Fruit fly (Drosophila melanogaster): Measurements from ENCODE around the gene Ugt303A1.

Ugt303A1 gene

DNA sequence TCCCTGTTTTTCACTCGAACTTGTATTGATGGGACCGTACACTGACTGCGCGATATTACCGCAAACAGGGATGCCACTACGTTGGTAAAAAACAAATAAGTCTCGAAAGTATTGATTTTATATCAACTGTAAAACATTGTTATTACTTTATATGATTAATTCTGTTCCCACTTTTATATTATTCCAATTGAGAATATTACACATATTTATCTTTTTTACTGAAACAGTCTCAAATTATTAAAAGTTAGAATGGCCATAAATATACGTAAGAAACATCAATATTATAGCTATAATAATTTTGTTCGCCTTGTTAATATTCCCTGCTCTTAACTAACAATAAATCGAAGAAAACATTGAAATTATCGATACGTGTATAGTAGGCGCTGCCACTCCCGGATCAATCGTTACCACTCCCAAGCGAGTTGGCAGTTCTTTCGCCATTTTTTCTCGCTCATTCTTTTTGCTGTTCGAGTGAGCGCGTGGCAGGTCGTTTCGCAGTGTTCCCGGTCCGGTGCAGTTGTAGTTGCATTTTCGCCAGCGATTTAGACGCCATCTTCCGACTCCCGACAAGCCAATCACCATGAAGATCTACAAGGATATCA lies 34.6 kb downstream of the Ugt303A1 start, which contains the start of the genes SdhC and Tctp (continued):
- TF ChIP-seq phol (tag; optimal IDR thresholded peaks at IDR 0.05) (peak; percentile 97), CG7928 (GFP tag; optimal IDR thresholded peaks at IDR 0.05) (no peak), rib (GFP tag; IDR thresholded peaks at IDR 0.05) (peak; percentile 74; the same call in 1 of the 2 replicates), gcm (GFP tag; optimal IDR thresholded peaks at IDR 0.05) (peak; percentile 18), maf-S (GFP tag; optimal IDR thresholded peaks at IDR 0.05) (no peak), z (GFP tag; IDR thresholded peaks at IDR 0.05) (no peak), CG11247 (GFP tag; IDR thresholded peaks at IDR 0.05) (no peak), Trl (optimal IDR thresholded peaks at IDR 0.05) (peak in 1 of 2 experiments; percentile 15), Trl (GFP tag; optimal IDR thresholded peaks at IDR 0.05) (peak; percentile 51), dpn (GFP tag; optimal IDR thresholded peaks at IDR 0.05) (peak; percentile 32 to 36), cas (GFP tag; IDR thresholded peaks at IDR 0.05) (no peak), unpg (GFP tag; optimal IDR thresholded peaks at IDR 0.05) (peak; percentile 32), CG1792 (GFP tag; optimal IDR thresholded peaks at IDR 0.05) (no peak), Nf-YA (GFP tag; IDR thresholded peaks at IDR 0.05) (no peak), sna (GFP tag; IDR thresholded peaks at IDR 0.05; ENCODE audit: partially characterized antibody) (0 out of 2 replicates have a peak, but pooled peaks have one; percentile 4), CG7786 (GFP tag; optimal IDR thresholded peaks at IDR 0.05) (no peak), nom (GFP tag; optimal IDR thresholded peaks at IDR 0.05) (peak; percentile 73), hbn (GFP tag; IDR thresholded peaks at IDR 0.05; ENCODE audit: partially characterized antibody) (peak; percentile 42; the same call in 1 of the 2 replicates), ara (GFP tag; IDR thresholded peaks at IDR 0.05) (no peak), Med (GFP tag) (peak; percentile 89), Hmx (GFP tag; optimal IDR thresholded peaks at IDR 0.05) (peak; percentile 17), HmgZ (tag; optimal IDR thresholded peaks at IDR 0.05) (peak; percentile 40), fd64A (GFP tag; optimal IDR thresholded peaks at IDR 0.05) (no peak), Dip3 (GFP tag; optimal IDR thresholded peaks at IDR 0.05) (peak; percentile 7), CG5245 (GFP tag; optimal IDR thresholded peaks at IDR 0.05) (no peak), CG15601 (tag; optimal IDR thresholded peaks at IDR 0.05) (peak; percentile 62), CG2116 (GFP tag; optimal IDR thresholded peaks at IDR 0.05) (peak; percentile 76), CG14667 (GFP tag; IDR thresholded peaks at IDR 0.05) (no peak), sens (GFP tag) (peak; percentile 90), ac (GFP tag; optimal IDR thresholded peaks at IDR 0.05) (no peak), tx (GFP tag; optimal IDR thresholded peaks at IDR 0.05) (no peak), Ptx1 (GFP tag; IDR thresholded peaks at IDR 0.05) (no peak), kni (GFP tag; optimal IDR thresholded peaks at IDR 0.05) (peak; percentile 37), fu2 (GFP tag; optimal IDR thresholded peaks at IDR 0.05) (no peak), H2.0 (GFP tag; IDR thresholded peaks at IDR 0.05) (no peak), hkb (optimal IDR thresholded peaks at IDR 0.05) (peak; percentile 44), hkb (GFP tag; IDR thresholded peaks at IDR 0.05) (0 out of 2 replicates have a peak, but pooled peaks have one; percentile 7), zfh2 (GFP tag; optimal IDR thresholded peaks at IDR 0.05) (peak; percentile 14), ap (GFP tag; IDR thresholded peaks at IDR 0.05) (no peak), Nf-YB (GFP tag; optimal IDR thresholded peaks at IDR 0.05) (peak; percentile 16), CG7987 (GFP tag; optimal IDR thresholded peaks at IDR 0.05) (no peak), CG11695 (GFP tag; IDR thresholded peaks at IDR 0.05) (no peak), Asciz (GFP tag; optimal IDR thresholded peaks at IDR 0.05) (no peak), al (GFP tag; IDR thresholded peaks at IDR 0.05) (no peak), Elba2 (GFP tag; optimal IDR thresholded peaks at IDR 0.05) (peak; percentile 19), CG18262 (tag; optimal IDR thresholded peaks at IDR 0.05) (peak; percentile 62), Antp (GFP tag; optimal IDR thresholded peaks at IDR 0.05) (peak; percentile 22), Ravus (GFP tag; IDR thresholded peaks at IDR 0.05) (no peak), CG11504 (tag; optimal IDR thresholded peaks at IDR 0.05) (peak; percentile 60), CG10267 (tag; optimal IDR thresholded peaks at IDR 0.05) (peak; percentile 76), Aef1 (GFP tag; IDR thresholded peaks at IDR 0.05) (no peak), otp (GFP tag; IDR thresholded peaks at IDR 0.05) (no peak)
